Worm (Caenorhabditis elegans) whole organism, L3 larva: ENCODE measurements around the gene pfk-1.1.

Experiments
- nhr-25 ChIP-seq: sonication (generic microtip); optimal IDR thresholded peaks from 2 replicates; lab custom pipeline; 2017; ENCODE audit warnings: missing biosample characterization, missing genetic modification characterization
- pha-4 ChIP-seq: fragments of 150-350 bp; optimal IDR thresholded peaks from 2 replicates; lab custom pipeline; 2014; ENCODE audit warnings: missing biosample characterization, missing genetic modification reagents, missing genetic modification characterization
- snpc-4 ChIP-seq: fragments of 150-350 bp; optimal IDR thresholded peaks from 2 replicates; lab custom pipeline; 2014; ENCODE audit warnings: missing biosample characterization, missing genetic modification characterization
- unc-39 ChIP-seq: sonication (generic microtip); optimal IDR thresholded peaks from 4 replicates; lab custom pipeline; 2017; ENCODE audit warnings: missing biosample characterization, missing genetic modification characterization

ce11 chrX:2960703-2961102 lies 20.0 kb downstream of the pfk-1.1 start:
- TF ChIP-seq nhr-25 (tag; lab: Kevin White, UChicago) (no peak), snpc-4 (tag; lab: Kevin White, UChicago) (peak; percentile 78), pha-4 (tag; lab: Kevin White, UChicago) (no peak), unc-39 (no peak)
